Worm (Caenorhabditis elegans) whole organism, midembryonic: ENCODE results near the gene F47B8.1.

Experiments
- flt-1 ChIP-seq: fragments of 200-800 bp; sonication (Bioruptor generic); IDR thresholded peaks from 2 replicates; pipeline ENCODE4 v1.3.6; 2022; ENCODE audit warnings: missing genetic modification characterization, missing compliant biosample characterization
- klf-2 ChIP-seq: fragments of 200-800 bp; sonication (Bioruptor generic); conservative IDR thresholded peaks from 2 replicates; pipeline ENCODE4 v1.3.6; 2022; ENCODE audit warnings: missing genetic modification reagents, missing genetic modification characterization, missing compliant biosample characterization
- ztf-23 ChIP-seq: fragments of 200-800 bp; sonication (Bioruptor generic); IDR thresholded peaks from 2 replicates; pipeline ENCODE4 v1.3.6; 2022; ENCODE audit warnings: missing genetic modification reagents, missing genetic modification characterization, missing compliant biosample characterization
- ztf-29 ChIP-seq: fragments of 200-800 bp; sonication (Bioruptor generic); IDR thresholded peaks from 2 replicates; pipeline ENCODE4 v1.3.6; 2022; ENCODE audit warnings: missing genetic modification reagents, missing genetic modification characterization, missing compliant biosample characterization

DNA sequence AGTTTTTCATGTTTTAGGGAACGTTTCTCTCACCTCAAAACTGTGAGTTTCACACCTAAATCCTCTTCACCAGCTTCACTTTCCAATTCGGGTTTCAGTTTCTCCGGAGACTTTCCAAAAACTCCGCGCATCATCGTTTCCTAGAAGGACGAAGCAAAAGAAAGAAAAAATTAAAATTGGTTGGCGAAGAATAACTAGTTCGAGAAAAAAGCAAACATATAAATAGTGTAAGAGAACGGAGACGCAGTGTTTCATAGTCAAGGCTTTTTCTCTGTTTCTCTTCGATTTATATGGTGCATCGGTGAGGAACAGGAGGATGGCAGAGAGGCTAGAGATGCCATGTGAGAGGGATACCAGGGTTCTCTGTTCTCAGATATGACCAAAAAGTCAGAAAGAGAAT, 8.6 kb upstream of the F47B8.1 start, which contains the start of gene F47B8.3:
- no peak for TF ChIP-seq flt-1 (GFP tag; lab: Robert Waterston, UW)
- TF ChIP-seq ztf-29 (GFP tag; lab: Robert Waterston, UW): no peak
- TF ChIP-seq ztf-23 (GFP tag; lab: Robert Waterston, UW): no peak
- TF ChIP-seq klf-2 (GFP tag; lab: Robert Waterston, UW): no peak
